Worm (Caenorhabditis elegans) whole organism, late embryonic: Measurements from ENCODE around the gene Y7A5A.10.

ENCODE experiments used
- C08G9.2 ChIP-seq: sonication (generic microtip); optimal IDR thresholded peaks from 2 replicates; lab custom pipeline; 2016; ENCODE audit warnings: mild to moderate bottlenecking, missing genetic modification characterization, moderate library complexity, missing compliant biosample characterization
- C38D4.7 ChIP-seq: fragments of 200-800 bp; sonication (Bioruptor generic); optimal IDR thresholded peaks from 2 replicates; lab custom pipeline; 2018; ENCODE audit warnings: mild to moderate bottlenecking, missing genetic modification characterization, moderate library complexity, missing compliant biosample characterization
- F13H6.1 ChIP-seq: sonication (generic microtip); optimal IDR thresholded peaks from 2 replicates; lab custom pipeline; 2016; ENCODE audit warnings: missing genetic modification characterization, missing compliant biosample characterization
- K02D7.2 ChIP-seq: sonication (generic microtip); optimal IDR thresholded peaks from 2 replicates; lab custom pipeline; 2017; ENCODE audit warnings: mild to moderate bottlenecking, missing genetic modification characterization, missing compliant biosample characterization
- K09A11.1 ChIP-seq: sonication (generic microtip); optimal IDR thresholded peaks from 2 replicates; lab custom pipeline; 2017; ENCODE audit warnings: antibody characterized with exemption, mild to moderate bottlenecking, missing genetic modification characterization, missing compliant biosample characterization; ENCODE audit not compliant: insufficient read depth
- T23F11.4 ChIP-seq: fragments of 200-800 bp; sonication (Bioruptor generic); optimal IDR thresholded peaks from 2 replicates; lab custom pipeline; 2018; ENCODE audit warnings: mild to moderate bottlenecking, missing genetic modification characterization, missing compliant biosample characterization
- ahr-1 ChIP-seq: sonication (generic microtip); optimal IDR thresholded peaks from 2 replicates; lab custom pipeline; 2016; ENCODE audit warnings: missing genetic modification characterization, missing compliant biosample characterization
- ama-1 ChIP-seq: fragments of 150-350 bp; optimal IDR thresholded peaks from 2 replicates; lab custom pipeline; 2014
- ceh-2 ChIP-seq: sonication (generic microtip); optimal IDR thresholded peaks from 2 replicates; lab custom pipeline; 2016; ENCODE audit warnings: missing genotype, missing genetic modification characterization, missing compliant biosample characterization
- ceh-22 ChIP-seq: sonication (generic microtip); optimal IDR thresholded peaks from 2 replicates; lab custom pipeline; 2017; ENCODE audit warnings: missing biosample characterization, missing genetic modification characterization
- ceh-48 ChIP-seq: sonication (generic microtip); optimal IDR thresholded peaks from 2 replicates; lab custom pipeline; 2016; ENCODE audit warnings: missing genetic modification characterization, inconsistent platforms, missing compliant biosample characterization
- ceh-6 ChIP-seq: fragments of 200-800 bp; sonication (Bioruptor generic); optimal IDR thresholded peaks from 2 replicates; lab custom pipeline; 2018; ENCODE audit warnings: mild to moderate bottlenecking, missing genetic modification characterization, missing compliant biosample characterization
- ceh-9 ChIP-seq: sonication (generic microtip); optimal IDR thresholded peaks from 2 replicates; lab custom pipeline; 2016; ENCODE audit warnings: mild to moderate bottlenecking, missing genetic modification characterization, inconsistent platforms, missing compliant biosample characterization
- che-1 ChIP-seq: sonication (generic microtip); optimal IDR thresholded peaks from 2 replicates; lab custom pipeline; 2016; ENCODE audit warnings: mild to moderate bottlenecking, missing genetic modification characterization, missing compliant biosample characterization
- elt-2 ChIP-seq: sonication (generic microtip); optimal IDR thresholded peaks from 2 replicates; lab custom pipeline; 2016; ENCODE audit warnings: missing genetic modification reagents, missing genetic modification characterization, missing compliant biosample characterization
- ets-4 ChIP-seq: sonication (generic microtip); optimal IDR thresholded peaks from 2 replicates; lab custom pipeline; 2016; ENCODE audit warnings: missing genetic modification characterization, missing compliant biosample characterization
- fkh-6 ChIP-seq: sonication (generic microtip); optimal IDR thresholded peaks from 2 replicates; lab custom pipeline; 2016; ENCODE audit warnings: missing genetic modification characterization, missing compliant biosample characterization
- hlh-13 ChIP-seq: fragments of 200-800 bp; sonication (Bioruptor generic); optimal IDR thresholded peaks from 2 replicates; lab custom pipeline; 2018; ENCODE audit warnings: mild to moderate bottlenecking, missing genetic modification characterization, missing compliant biosample characterization
- hlh-30 ChIP-seq: sonication (generic microtip); optimal IDR thresholded peaks from 2 replicates; lab custom pipeline; 2017; ENCODE audit warnings: antibody characterized with exemption, missing genetic modification characterization, missing compliant biosample characterization; ENCODE audit not compliant: insufficient read depth
- hlh-6 ChIP-seq: sonication (generic microtip); optimal IDR thresholded peaks from 2 replicates; lab custom pipeline; 2016; ENCODE audit warnings: missing genotype, missing genetic modification characterization, missing compliant biosample characterization
- hlh-8 ChIP-seq: sonication (generic microtip); optimal IDR thresholded peaks from 2 replicates; lab custom pipeline; 2016; ENCODE audit warnings: missing genotype, missing genetic modification characterization, missing compliant biosample characterization
- lim-6 ChIP-seq: sonication (generic microtip); optimal IDR thresholded peaks from 2 replicates; lab custom pipeline; 2016; ENCODE audit warnings: missing genetic modification characterization, missing compliant biosample characterization
- lin-11 ChIP-seq: fragments of 200-800 bp; sonication (Bioruptor generic); optimal IDR thresholded peaks from 2 replicates; lab custom pipeline; 2018; ENCODE audit warnings: mild to moderate bottlenecking, missing genetic modification characterization, missing compliant biosample characterization
- madf-2 ChIP-seq: sonication (generic microtip); optimal IDR thresholded peaks from 2 replicates; lab custom pipeline; 2017; ENCODE audit warnings: missing genetic modification characterization, missing compliant biosample characterization
- nfya-1 ChIP-seq: sonication (generic microtip); optimal IDR thresholded peaks from 2 replicates; lab custom pipeline; 2017; ENCODE audit warnings: missing genetic modification characterization, mild to moderate bottlenecking, missing compliant biosample characterization, antibody characterized with exemption, moderate library complexity
- npax-4 ChIP-seq: sonication (generic microtip); optimal IDR thresholded peaks from 2 replicates; lab custom pipeline; 2016; ENCODE audit warnings: missing genetic modification characterization, missing compliant biosample characterization
- odd-2 ChIP-seq: sonication (generic microtip); optimal IDR thresholded peaks from 2 replicates; lab custom pipeline; 2017; ENCODE audit warnings: antibody characterized with exemption, mild to moderate bottlenecking, missing genetic modification characterization, missing compliant biosample characterization
- pat-9 ChIP-seq: fragments of 200-800 bp; sonication (Bioruptor generic); optimal IDR thresholded peaks from 2 replicates; lab custom pipeline; 2018; ENCODE audit warnings: mild to moderate bottlenecking, missing genetic modification characterization, moderate library complexity, missing compliant biosample characterization
- pha-4 ChIP-seq: fragments of 150-350 bp; optimal IDR thresholded peaks from 2 replicates; lab custom pipeline; 2018; ENCODE audit warnings: missing biosample characterization, missing genetic modification reagents, missing genetic modification characterization
- pqm-1 ChIP-seq: sonication (generic microtip); optimal IDR thresholded peaks from 2 replicates; lab custom pipeline; 2016; ENCODE audit warnings: missing genetic modification characterization, missing compliant biosample characterization
- ref-2 ChIP-seq: sonication (generic microtip); optimal IDR thresholded peaks from 2 replicates; lab custom pipeline; 2016; ENCODE audit warnings: missing genetic modification characterization, missing compliant biosample characterization
- sdc-2 ChIP-seq: sonication (generic microtip); optimal IDR thresholded peaks from 2 replicates; lab custom pipeline; 2016; ENCODE audit warnings: missing genotype, missing genetic modification characterization, missing compliant biosample characterization
- tbx-7 ChIP-seq: sonication (generic microtip); optimal IDR thresholded peaks from 2 replicates; lab custom pipeline; 2016; ENCODE audit warnings: missing genotype, missing genetic modification characterization, missing compliant biosample characterization
- ttx-3 ChIP-seq: sonication (generic microtip); optimal IDR thresholded peaks from 2 replicates; lab custom pipeline; 2016; ENCODE audit warnings: missing genetic modification reagents, missing genetic modification characterization, missing compliant biosample characterization
- unc-42 ChIP-seq: sonication (generic microtip); optimal IDR thresholded peaks from 2 replicates; lab custom pipeline; 2016; ENCODE audit warnings: missing genotype, missing genetic modification characterization, missing compliant biosample characterization
- unc-55 ChIP-seq: sonication (generic microtip); optimal IDR thresholded peaks from 2 replicates; lab custom pipeline; 2017; ENCODE audit warnings: missing biosample characterization, missing genetic modification reagents, missing genetic modification characterization
- zip-5 ChIP-seq: sonication (generic microtip); optimal IDR thresholded peaks from 2 replicates; lab custom pipeline; 2016; ENCODE audit warnings: missing genetic modification characterization, missing compliant biosample characterization
- ztf-16 ChIP-seq: sonication (generic microtip); optimal IDR thresholded peaks from 2 replicates; lab custom pipeline; 2017; ENCODE audit warnings: missing genetic modification characterization, missing compliant biosample characterization

Gene Y7A5A.10

DNA sequence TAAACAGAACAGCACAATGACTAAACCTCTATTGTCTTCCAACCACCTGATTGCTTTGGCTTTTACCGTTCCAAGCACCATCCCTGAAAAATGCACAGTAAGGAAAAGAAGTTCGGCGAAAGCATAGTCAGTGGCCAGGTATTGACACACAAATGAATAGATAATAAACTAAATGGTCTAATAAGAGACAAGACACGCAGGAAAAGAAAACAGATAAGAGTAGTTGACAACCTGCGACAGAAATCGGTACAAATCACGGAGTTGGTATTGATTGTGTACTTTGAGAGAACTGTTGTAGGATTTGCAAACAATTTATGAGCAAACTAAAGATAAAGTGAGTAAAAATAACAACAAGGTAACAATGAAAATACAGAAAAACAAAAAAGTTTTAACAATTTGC lies 23.5 kb downstream of the Y7A5A.10 start, which contains the start of gene Y7A5A.1:
Gene Y7A5A.1 (minus strand): TSS at position 83 of the 400 bp plus-strand sequence.
- TF ChIP-seq pqm-1 (tag; lab: Kevin White, UChicago) (no peak), hlh-6 (tag; lab: Kevin White, UChicago) (no peak), unc-42 (tag; lab: Kevin White, UChicago) (no peak), sdc-2 (tag; lab: Kevin White, UChicago) (no peak), K09A11.1 (tag; lab: Kevin White, UChicago) (no peak), nfya-1 (no peak), ztf-16 (tag; lab: Kevin White, UChicago) (no peak), ceh-2 (tag; lab: Kevin White, UChicago) (no peak), ceh-22 (tag; lab: Kevin White, UChicago) (no peak), hlh-13 (GFP tag; lab: Kevin White, UChicago) (no peak), tbx-7 (tag; lab: Kevin White, UChicago) (no peak), C08G9.2 (tag; lab: Kevin White, UChicago) (no peak), pat-9 (tag; lab: Kevin White, UChicago) (no peak), ref-2 (tag; lab: Kevin White, UChicago) (no peak), ttx-3 (tag; lab: Kevin White, UChicago) (no peak), lin-11 (tag; lab: Kevin White, UChicago) (no peak), fkh-6 (tag; lab: Kevin White, UChicago) (no peak), ceh-9 (tag; lab: Kevin White, UChicago) (no peak), zip-5 (tag; lab: Kevin White, UChicago) (no peak)

DNA sequence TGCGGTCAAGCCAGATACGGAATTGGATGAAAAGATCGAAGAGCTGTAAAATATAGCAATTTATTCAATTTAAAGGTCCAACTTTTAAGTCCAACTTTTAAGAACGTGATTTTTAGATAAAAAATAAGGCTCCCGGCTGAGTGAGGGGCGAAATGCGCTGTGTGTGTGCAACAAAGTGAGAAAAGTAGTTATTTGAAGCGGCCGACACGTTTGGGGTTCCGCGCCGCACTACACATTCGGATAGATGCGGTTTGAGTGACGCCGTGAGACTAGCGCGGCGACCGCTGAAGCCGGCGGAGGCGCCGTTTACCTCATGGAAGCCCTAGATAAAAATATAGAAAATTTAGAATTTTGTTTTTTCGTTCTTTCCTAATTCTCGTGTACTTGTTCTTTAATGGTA lies 24.1 kb downstream of the Y7A5A.10 start:
- TF ChIP-seq odd-2 (tag; lab: Kevin White, UChicago): no peak
- no peak for TF ChIP-seq hlh-6 (tag; lab: Kevin White, UChicago)
- TF ChIP-seq fkh-6 (tag; lab: Kevin White, UChicago): no peak
- no peak for TF ChIP-seq K09A11.1 (tag; lab: Kevin White, UChicago)
- TF ChIP-seq lin-11 (tag; lab: Kevin White, UChicago): no peak

DNA sequence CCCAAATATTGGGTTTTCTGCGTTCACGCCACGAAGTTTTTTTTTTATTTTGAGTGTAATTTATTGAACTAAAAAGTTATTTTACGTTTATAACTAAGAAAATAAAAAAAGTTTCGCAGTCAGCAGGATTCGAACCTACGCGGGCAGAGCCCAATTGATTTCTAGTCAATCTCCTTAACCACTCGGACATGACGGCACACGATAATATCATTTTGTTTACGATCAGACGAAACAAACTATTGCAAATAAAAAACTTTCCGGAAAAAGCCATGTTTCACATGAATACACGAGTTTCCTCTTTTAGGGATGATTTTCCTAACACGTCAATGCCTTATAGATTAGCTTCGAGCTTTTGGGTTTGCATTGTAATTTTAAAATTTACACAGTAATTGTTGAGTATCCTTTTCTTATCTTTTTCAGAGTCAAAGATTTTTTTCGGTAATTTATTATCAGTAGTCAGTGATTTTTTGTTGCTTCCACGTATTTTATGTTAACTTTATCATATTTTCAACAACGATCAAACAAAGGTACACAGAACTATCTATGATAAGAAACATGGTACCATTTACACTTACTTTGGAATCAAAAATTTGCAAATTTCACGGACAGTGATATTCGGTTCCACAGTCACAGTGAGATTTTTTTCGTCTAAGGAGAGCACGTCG lies 24.9 kb downstream of the Y7A5A.10 start:
- no peak for TF ChIP-seq npax-4 (tag; lab: Kevin White, UChicago)
- TF ChIP-seq elt-2 (tag; lab: Kevin White, UChicago): peak; percentile 4
- TF ChIP-seq, all 69 proteins: peak for 1

DNA sequence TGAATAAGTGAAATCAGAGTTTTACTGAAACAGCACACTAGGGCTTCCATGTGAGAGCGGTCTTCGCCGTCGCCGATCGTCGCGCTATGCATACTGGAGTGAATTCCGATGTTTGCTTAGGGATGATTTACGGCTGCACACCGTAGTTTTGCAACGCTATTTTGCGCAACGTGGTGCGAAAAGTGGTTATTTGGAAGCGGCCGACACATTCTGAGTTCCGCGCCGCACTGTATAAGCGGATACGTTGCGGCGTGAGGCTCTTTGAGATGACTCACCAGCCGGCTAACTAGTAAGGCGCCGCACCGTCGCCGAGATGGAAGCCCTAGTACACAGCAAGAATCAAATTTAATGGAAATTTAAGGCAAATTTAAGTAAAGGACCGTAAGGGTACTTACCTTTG lies 26.3 kb downstream of the Y7A5A.10 start:
- TF ChIP-seq hlh-8 (tag; lab: Kevin White, UChicago): no peak

DNA sequence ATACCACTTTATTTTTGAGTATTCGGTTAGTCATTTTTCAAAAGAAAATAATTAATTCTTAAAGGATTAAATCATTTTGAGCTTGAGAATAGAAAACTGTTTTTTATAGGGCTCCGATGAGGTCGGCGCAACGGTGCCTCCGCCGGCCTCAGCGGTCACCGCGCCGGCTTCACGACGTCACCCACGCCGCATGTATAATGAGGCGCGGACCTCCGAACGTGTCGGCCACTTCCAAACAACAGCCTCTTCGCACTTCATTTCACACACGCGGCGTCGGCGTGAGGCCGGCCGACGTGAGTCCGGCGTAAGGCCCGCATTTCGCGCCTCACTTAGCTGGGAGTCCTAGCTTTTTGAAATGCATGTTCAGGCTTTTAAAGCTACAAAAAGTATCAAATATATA lies 28.0 kb downstream of the Y7A5A.10 start:
- no peak for TF ChIP-seq lin-11 (tag; lab: Kevin White, UChicago)
- TF ChIP-seq ahr-1 (tag; lab: Kevin White, UChicago): no peak
- no peak for TF ChIP-seq ref-2 (tag; lab: Kevin White, UChicago)
- TF ChIP-seq ceh-48: no peak
- TF ChIP-seq K02D7.2 (tag; lab: Kevin White, UChicago): no peak
- TF ChIP-seq K09A11.1 (tag; lab: Kevin White, UChicago): no peak

DNA sequence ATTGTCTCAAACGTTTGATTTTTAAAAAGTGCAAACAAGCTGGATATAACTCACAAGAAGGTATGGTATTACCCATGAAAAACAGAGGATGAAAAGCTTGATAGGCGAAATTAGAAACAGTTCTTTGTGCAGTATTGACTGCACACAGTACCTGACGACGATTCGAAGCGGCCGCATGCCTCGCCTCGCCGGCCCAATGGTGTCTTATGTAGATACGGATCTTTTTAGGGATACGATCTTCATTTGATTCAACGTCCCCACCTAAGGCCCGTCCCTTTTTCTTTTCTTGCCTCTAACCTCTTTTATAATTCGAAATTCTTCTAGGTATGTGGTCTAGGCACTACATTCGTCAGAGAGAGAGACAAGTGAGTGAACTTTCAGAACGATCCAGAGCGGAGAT lies 28.7 kb downstream of the Y7A5A.10 start, which contains the start of gene bus-17:
Gene bus-17 (minus strand): TSS at position 208 of the 400 bp plus-strand sequence.
- TF ChIP-seq odd-2 (tag; lab: Kevin White, UChicago) (no peak), lim-6 (no peak), K02D7.2 (tag; lab: Kevin White, UChicago) (no peak), C38D4.7 (GFP tag; lab: Kevin White, UChicago) (no peak), pha-4 (no peak), hlh-30 (no peak), ets-4 (tag; lab: Kevin White, UChicago) (no peak), unc-55 (GFP tag; lab: Kevin White, UChicago) (no peak), T23F11.4 (GFP tag; lab: Kevin White, UChicago) (no peak), ama-1 (lab: Kevin White, UChicago) (no peak), tbx-7 (tag; lab: Kevin White, UChicago) (no peak), madf-2 (tag; lab: Kevin White, UChicago) (no peak), zip-5 (tag; lab: Kevin White, UChicago) (no peak), che-1 (tag; lab: Kevin White, UChicago) (no peak), ceh-6 (GFP tag; lab: Kevin White, UChicago) (no peak), ceh-22 (tag; lab: Kevin White, UChicago) (no peak), F13H6.1 (tag; lab: Kevin White, UChicago) (no peak)
